Worm (Caenorhabditis elegans): ENCODE measurements around the gene abu-13.
"Not testable (repeated sequence)": the region's sequence is repeated elsewhere in the genome, so short reads cannot be mapped to it uniquely, and the experiment has no call there.

The abu-13 gene

ce11 chrIII:6945747-6946146, at the start of gene abu-13:
TSS of gene abu-13 (minus strand) at chrIII:6945898.
- TF ChIP-seq ama-1 (optimal IDR thresholded peaks at IDR 0.05) (no peak), aly-1 (tag; optimal IDR thresholded peaks at IDR 0.05) (no peak), tbx-37 (GFP tag; conservative IDR thresholded peaks at IDR 0.05) (no peak), sea-1 (GFP tag; conservative IDR thresholded peaks at IDR 0.05) (no peak), ets-7 (tag; optimal IDR thresholded peaks at IDR 0.05) (no peak), flt-1 (GFP tag; IDR thresholded peaks at IDR 0.05) (no peak), F13C5.2 (tag; optimal IDR thresholded peaks at IDR 0.05) (no peak), tbx-11 (GFP tag; IDR thresholded peaks at IDR 0.05) (no peak), ceh-13 (GFP tag; optimal IDR thresholded peaks at IDR 0.05) (no peak), scrt-1 (GFP tag; IDR thresholded peaks at IDR 0.05) (no peak), hnd-1 (tag; optimal IDR thresholded peaks at IDR 0.05) (no peak), pes-1 (GFP tag; IDR thresholded peaks at IDR 0.05) (no peak), ceh-36 (tag; optimal IDR thresholded peaks at IDR 0.05) (no peak), hmbx-1 (tag; optimal IDR thresholded peaks at IDR 0.05) (no peak), hmg-4 (GFP tag; optimal IDR thresholded peaks at IDR 0.05) (no peak)

ce11 chrIII:6993179-6993578, 47.5 kb upstream of the abu-13 start:
- TF ChIP-seq flt-1 (GFP tag; IDR thresholded peaks at IDR 0.05), result no peak
- no peak for TF ChIP-seq hnd-1 (tag; optimal IDR thresholded peaks at IDR 0.05)
- TF ChIP-seq tra-4 (tag; optimal IDR thresholded peaks at IDR 0.05), result no peak
- no peak for TF ChIP-seq scrt-1 (GFP tag; IDR thresholded peaks at IDR 0.05)
- TF ChIP-seq ceh-36 (tag; optimal IDR thresholded peaks at IDR 0.05), result no peak
- TF ChIP-seq hmg-4 (GFP tag; optimal IDR thresholded peaks at IDR 0.05), result no peak
- TF ChIP-seq ceh-13 (GFP tag; optimal IDR thresholded peaks at IDR 0.05), result no peak
- TF ChIP-seq sea-1 (GFP tag; conservative IDR thresholded peaks at IDR 0.05), result no peak
- TF ChIP-seq ama-1 (optimal IDR thresholded peaks at IDR 0.05), result no peak
- TF ChIP-seq pes-1 (GFP tag; IDR thresholded peaks at IDR 0.05), result no peak
- no peak for TF ChIP-seq aly-1 (tag; optimal IDR thresholded peaks at IDR 0.05)
- no peak for TF ChIP-seq ets-7 (tag; optimal IDR thresholded peaks at IDR 0.05)
- no peak for TF ChIP-seq F13C5.2 (tag; optimal IDR thresholded peaks at IDR 0.05)
- TF ChIP-seq tbx-37 (GFP tag; conservative IDR thresholded peaks at IDR 0.05), result no peak
- TF ChIP-seq B0310.2 (tag; optimal IDR thresholded peaks at IDR 0.05), result no peak
- TF ChIP-seq tbx-11 (GFP tag; IDR thresholded peaks at IDR 0.05), result no peak
- no peak for TF ChIP-seq hmbx-1 (tag; optimal IDR thresholded peaks at IDR 0.05)

- TF ChIP-seq flt-1 (GFP tag; IDR thresholded peaks at IDR 0.05) (no peak), scrt-1 (GFP tag; IDR thresholded peaks at IDR 0.05) (no peak), hmbx-1 (tag; optimal IDR thresholded peaks at IDR 0.05) (no peak), B0310.2 (tag; optimal IDR thresholded peaks at IDR 0.05) (no peak), ceh-36 (tag; optimal IDR thresholded peaks at IDR 0.05) (no peak), tbx-11 (GFP tag; IDR thresholded peaks at IDR 0.05) (no peak), ama-1 (optimal IDR thresholded peaks at IDR 0.05) (no peak), hnd-1 (tag; optimal IDR thresholded peaks at IDR 0.05) (no peak), ceh-13 (GFP tag; optimal IDR thresholded peaks at IDR 0.05) (no peak), hmg-4 (GFP tag; optimal IDR thresholded peaks at IDR 0.05) (no peak), tbx-37 (GFP tag; conservative IDR thresholded peaks at IDR 0.05) (no peak), pes-1 (GFP tag; IDR thresholded peaks at IDR 0.05) (no peak)
Observed at ce11 chrIII:6992496-6992895, 46.8 kb upstream of the abu-13 start.

ce11 chrIII:6991465-6991864, 45.8 kb upstream of the abu-13 start:
- TF ChIP-seq B0310.2 (tag; optimal IDR thresholded peaks at IDR 0.05), result no peak
- TF ChIP-seq tbx-37 (GFP tag; conservative IDR thresholded peaks at IDR 0.05), result no peak
- no peak for TF ChIP-seq ets-7 (tag; optimal IDR thresholded peaks at IDR 0.05)
- TF ChIP-seq aly-1 (tag; optimal IDR thresholded peaks at IDR 0.05), result no peak
- TF ChIP-seq tra-4 (tag; optimal IDR thresholded peaks at IDR 0.05), result no peak
- TF ChIP-seq hmbx-1 (tag; optimal IDR thresholded peaks at IDR 0.05), result no peak
- no peak for TF ChIP-seq hmg-4 (GFP tag; optimal IDR thresholded peaks at IDR 0.05)

ce11 chrIII:6989900-6990299, 44.2 kb upstream of the abu-13 start, which contains the start of gene prk-1:
TSS of gene prk-1 (plus strand) at chrIII:6990168.
- no peak for TF ChIP-seq ama-1 (optimal IDR thresholded peaks at IDR 0.05)
- no peak for TF ChIP-seq F13C5.2 (tag; optimal IDR thresholded peaks at IDR 0.05)
- TF ChIP-seq flt-1 (GFP tag; IDR thresholded peaks at IDR 0.05), result no peak
- no peak for TF ChIP-seq hmbx-1 (tag; optimal IDR thresholded peaks at IDR 0.05)
- TF ChIP-seq pes-1 (GFP tag; IDR thresholded peaks at IDR 0.05), result no peak

ce11 chrIII:6989201-6989600, 43.5 kb upstream of the abu-13 start:
- TF ChIP-seq hnd-1 (tag; optimal IDR thresholded peaks at IDR 0.05) (no peak), sea-1 (GFP tag; conservative IDR thresholded peaks at IDR 0.05) (no peak), tra-4 (tag; optimal IDR thresholded peaks at IDR 0.05) (no peak), pes-1 (GFP tag; IDR thresholded peaks at IDR 0.05) (no peak), scrt-1 (GFP tag; IDR thresholded peaks at IDR 0.05) (no peak), ets-7 (tag; optimal IDR thresholded peaks at IDR 0.05) (no peak), tbx-11 (GFP tag; IDR thresholded peaks at IDR 0.05) (no peak), tbx-37 (GFP tag; conservative IDR thresholded peaks at IDR 0.05) (no peak)

- no peak for TF ChIP-seq hmbx-1 (tag; optimal IDR thresholded peaks at IDR 0.05)
- no peak for TF ChIP-seq ceh-36 (tag; optimal IDR thresholded peaks at IDR 0.05)
- TF ChIP-seq flt-1 (GFP tag; IDR thresholded peaks at IDR 0.05), result no peak
- TF ChIP-seq tra-4 (tag; optimal IDR thresholded peaks at IDR 0.05), result no peak
- TF ChIP-seq tbx-37 (GFP tag; conservative IDR thresholded peaks at IDR 0.05), result no peak
- TF ChIP-seq hmg-4 (GFP tag; optimal IDR thresholded peaks at IDR 0.05), result no peak
- TF ChIP-seq F13C5.2 (tag; optimal IDR thresholded peaks at IDR 0.05), result no peak
- TF ChIP-seq hnd-1 (tag; optimal IDR thresholded peaks at IDR 0.05), result no peak
- TF ChIP-seq tbx-11 (GFP tag; IDR thresholded peaks at IDR 0.05), result no peak
- no peak for TF ChIP-seq sea-1 (GFP tag; conservative IDR thresholded peaks at IDR 0.05)
Observed at ce11 chrIII:6988060-6988459, 42.4 kb upstream of the abu-13 start.

- not testable (repeated sequence) for TF ChIP-seq flt-1 (GFP tag; IDR thresholded peaks at IDR 0.05); hnd-1 (tag; optimal IDR thresholded peaks at IDR 0.05); tra-4 (tag; optimal IDR thresholded peaks at IDR 0.05)
Observed at ce11 chrIII:6981989-6982553, 36.4 kb upstream of the abu-13 start, which contains the start of gene F31E3.6. TSS of gene F31E3.6 (plus strand) at chrIII:6982081.
